Fruit fly (Drosophila melanogaster) S2 (cell line): ENCODE measurements around the gene Apt1.

Experiments
- CG8478 ChIP-seq: fragments of >200 bp; optimal IDR thresholded peaks from 2 replicates; lab custom pipeline; 2018
- CTCF ChIP-seq, 2 experiments: fragments of >200 bp; optimal IDR thresholded peaks; 2 replicates each; lab custom pipeline; 2018

- TF ChIP-seq CG8478 (lab: Kevin White, UChicago) (no peak), CTCF (optimal IDR thresholded peaks at IDR 0.05; lab: Kevin White, UChicago) (no peak)
Measured at dm6 chr3L:11604227-11604626, 23.6 kb upstream of the Apt1 start.
